Worm (Caenorhabditis elegans) whole organism, L3 larva: ENCODE measurements around the gene ceh-37.

Experiments used
- R02D3.7 ChIP-seq: fragments of 150-350 bp; optimal IDR thresholded peaks from 2 replicates; lab custom pipeline; 2014; ENCODE audit warnings: missing biosample characterization, missing genetic modification characterization
- ama-1 ChIP-seq: fragments of 150-350 bp; optimal IDR thresholded peaks from 2 replicates; lab custom pipeline; 2018
- ceh-28 ChIP-seq: fragments of 150-350 bp; optimal IDR thresholded peaks from 2 replicates; lab custom pipeline; 2014; ENCODE audit warnings: missing biosample characterization, missing genetic modification reagents, missing genetic modification characterization
- ceh-9 ChIP-seq: sonication (generic microtip); optimal IDR thresholded peaks from 2 replicates; lab custom pipeline; 2018; ENCODE audit warnings: missing biosample characterization, missing genetic modification characterization
- egl-5 ChIP-seq: fragments of 150-350 bp; optimal IDR thresholded peaks from 2 replicates; lab custom pipeline; 2017; ENCODE audit warnings: missing biosample characterization, missing genetic modification reagents, missing genetic modification characterization, inconsistent platforms
- fkh-2 ChIP-seq: fragments of 150-350 bp; optimal IDR thresholded peaks from 2 replicates; lab custom pipeline; 2014; ENCODE audit warnings: missing biosample characterization, missing genetic modification reagents, missing genetic modification characterization
- lin-15B ChIP-seq: fragments of 150-350 bp; optimal IDR thresholded peaks from 2 replicates; lab custom pipeline; 2014; ENCODE audit warnings: missing biosample characterization, missing genetic modification characterization
- lin-39 ChIP-seq: fragments of 150-350 bp; optimal IDR thresholded peaks from 2 replicates; lab custom pipeline; 2018; ENCODE audit warnings: missing biosample characterization, missing genetic modification reagents, missing genetic modification characterization
- mdl-1 ChIP-seq: fragments of 150-350 bp; optimal IDR thresholded peaks from 2 replicates; lab custom pipeline; 2014; ENCODE audit warnings: missing biosample characterization, missing genetic modification characterization
- nfya-1 ChIP-seq: sonication (generic microtip); optimal IDR thresholded peaks from 2 replicates; lab custom pipeline; 2017; ENCODE audit warnings: missing genetic modification characterization, mild to moderate bottlenecking, missing compliant biosample characterization, antibody characterized with exemption, moderate library complexity; ENCODE audit not compliant: insufficient read depth
- nhr-11 ChIP-seq: fragments of 150-350 bp; optimal IDR thresholded peaks from 2 replicates; lab custom pipeline; 2014; ENCODE audit warnings: missing biosample characterization, missing genetic modification characterization
- nhr-43 ChIP-seq: sonication (generic microtip); optimal IDR thresholded peaks from 2 replicates; lab custom pipeline; 2016; ENCODE audit warnings: mild to moderate bottlenecking, missing genetic modification characterization, missing compliant biosample characterization; ENCODE audit not compliant: poor library complexity, severe bottlenecking
- nhr-76 ChIP-seq: fragments of 150-350 bp; sonication (generic microtip); optimal IDR thresholded peaks from 5 replicates; lab custom pipeline; 2014; ENCODE audit warnings: missing biosample characterization, missing genetic modification characterization
- nhr-77 ChIP-seq: fragments of 150-350 bp; optimal IDR thresholded peaks from 2 replicates; lab custom pipeline; 2014; ENCODE audit warnings: missing biosample characterization, missing genetic modification characterization
- ztf-11 ChIP-seq: fragments of 150-350 bp; optimal IDR thresholded peaks from 2 replicates; lab custom pipeline; 2014; ENCODE audit warnings: missing biosample characterization, missing genetic modification characterization
- ztf-4 ChIP-seq: fragments of 150-350 bp; optimal IDR thresholded peaks from 2 replicates; lab custom pipeline; 2014; ENCODE audit warnings: missing biosample characterization, missing genetic modification characterization

The ceh-37 gene

ce11 chrX:14156913-14157312 lies 50.9 kb downstream of the ceh-37 start, which contains the start of gene ceh-90:
ceh-90 (minus strand) TSS chrX:14157013.
- TF ChIP-seq nhr-43 (tag; lab: Kevin White, UChicago) (no peak), ceh-28 (tag; lab: Kevin White, UChicago) (no peak)

- TF ChIP-seq lin-15B (tag; lab: Kevin White, UChicago) (no peak), ama-1 (no peak), mdl-1 (tag; lab: Kevin White, UChicago) (no peak), nfya-1 (tag; lab: Kevin White, UChicago) (no peak), ztf-4 (tag; lab: Kevin White, UChicago) (no peak), lin-39 (tag; lab: Kevin White, UChicago) (no peak), egl-5 (no peak), R02D3.7 (no peak), fkh-2 (tag; lab: Kevin White, UChicago) (no peak), nhr-77 (tag; lab: Kevin White, UChicago) (no peak), ceh-9 (tag; lab: Kevin White, UChicago) (no peak), ztf-11 (no peak)
Observed at ce11 chrX:14152644-14153043, 55.2 kb downstream of the ceh-37 start.

- TF ChIP-seq ceh-9 (tag; lab: Kevin White, UChicago) (no peak), lin-39 (tag; lab: Kevin White, UChicago) (no peak), nhr-76 (tag; lab: Kevin White, UChicago) (no peak), ztf-4 (tag; lab: Kevin White, UChicago) (no peak), nhr-11 (tag; lab: Kevin White, UChicago) (no peak), nfya-1 (tag; lab: Kevin White, UChicago) (no peak)
Observed at ce11 chrX:14147400-14147799, 60.4 kb downstream of the ceh-37 start, which contains the start of gene akt-2. akt-2 (plus strand) TSS chrX:14147700.
